Worm (Caenorhabditis elegans): Measurements from ENCODE around the gene srh-17.

ce11 chrV:14687106-14687964 is 26.2 kb downstream of the srh-17 start:
- TF ChIP-seq elt-3 (tag; optimal IDR thresholded peaks at IDR 0.05) (no peak), ZK546.5 (tag; optimal IDR thresholded peaks at IDR 0.05) (no peak)
